Fruit fly (Drosophila melanogaster) whole organism, embryonic: ENCODE data around the gene CG34148.
A peak's percentile ranks its signal among the peaks of the same experiment; 100 is the strongest.

ENCODE experiments used
- Atf6 ChIP-seq: fragments of 200-800 bp; sonication (Bioruptor generic); IDR thresholded peaks from 2 replicates; pipeline ENCODE4 v1.3.6; 2022; ENCODE audit warnings: missing biosample characterization, missing genetic modification characterization
- BEAF-32 ChIP-seq: fragments of 200-800 bp; sonication (Bioruptor generic); optimal IDR thresholded peaks from 3 replicates; lab custom pipeline; 2017; ENCODE audit warnings: missing biosample characterization, missing genetic modification characterization, mild to moderate bottlenecking, moderate library complexity, missing genetic modification reagents
- CG10267 ChIP-seq: fragments of 200-800 bp; sonication (Bioruptor generic); optimal IDR thresholded peaks from 2 replicates; lab custom pipeline; 2018; ENCODE audit warnings: missing biosample characterization, mild to moderate bottlenecking, missing genetic modification characterization, moderate library complexity
- CG12155 ChIP-seq: fragments of 200-800 bp; sonication (Bioruptor generic); optimal IDR thresholded peaks from 3 replicates; lab custom pipeline; 2016; ENCODE audit warnings: missing biosample characterization, missing genetic modification characterization
- CG12391 ChIP-seq: fragments of 200-800 bp; sonication (Bioruptor generic); optimal IDR thresholded peaks from 3 replicates; lab custom pipeline; 2018; ENCODE audit warnings: missing biosample characterization, mild to moderate bottlenecking, missing genetic modification characterization, moderate library complexity
- CG12659 ChIP-seq: fragments of 200-800 bp; sonication (Bioruptor generic); optimal IDR thresholded peaks from 3 replicates; lab custom pipeline; 2017; ENCODE audit warnings: mild to moderate bottlenecking, missing biosample characterization, missing genetic modification reagents, missing genetic modification characterization
- CG13287 ChIP-seq: fragments of 200-800 bp; sonication (Bioruptor generic); IDR thresholded peaks from 2 replicates; pipeline ENCODE4 v1.3.6; 2022; ENCODE audit warnings: missing biosample characterization, missing genetic modification characterization; ENCODE audit not compliant: partially characterized antibody
- CG14050 ChIP-seq: fragments of 200-800 bp; sonication (Bioruptor generic); IDR thresholded peaks from 3 replicates; pipeline ENCODE4 v1.3.6; 2022; ENCODE audit warnings: missing biosample characterization, missing genetic modification characterization
- CG2889 ChIP-seq: fragments of 200-800 bp; sonication (Bioruptor generic); IDR thresholded peaks from 3 replicates; pipeline ENCODE4 v1.3.6; 2022; ENCODE audit warnings: missing biosample characterization, missing genetic modification characterization
- CG30020 ChIP-seq: fragments of 200-800 bp; optimal IDR thresholded peaks from 2 replicates; lab custom pipeline; 2019; ENCODE audit warnings: missing biosample characterization, mild to moderate bottlenecking, missing genetic modification characterization, moderate library complexity
- CG32532 ChIP-seq: fragments of 200-800 bp; sonication (Bioruptor generic); IDR thresholded peaks from 2 replicates; pipeline ENCODE4 v1.3.6; 2022; ENCODE audit warnings: missing biosample characterization, missing genetic modification characterization
- CG33557 ChIP-seq: fragments of 200-800 bp; sonication (Bioruptor generic); optimal IDR thresholded peaks from 2 replicates; lab custom pipeline; 2019; ENCODE audit warnings: missing biosample characterization, mild to moderate bottlenecking, missing genetic modification characterization, moderate library complexity
- CG5180 ChIP-seq: fragments of 200-800 bp; sonication (Bioruptor generic); optimal IDR thresholded peaks from 3 replicates; lab custom pipeline; 2017; ENCODE audit warnings: missing biosample characterization, missing genetic modification characterization, mild to moderate bottlenecking, moderate library complexity, missing genetic modification reagents
- CG5953 ChIP-seq: fragments of 200-800 bp; sonication (Bioruptor generic); IDR thresholded peaks from 2 replicates; pipeline ENCODE4 v1.3.6; 2022; ENCODE audit warnings: missing biosample characterization, missing genetic modification characterization
- CG6175 ChIP-seq: fragments of 200-800 bp; sonication (Bioruptor generic); IDR thresholded peaks from 3 replicates; pipeline ENCODE4 v1.3.6; 2022; ENCODE audit warnings: missing biosample characterization, missing genetic modification characterization
- CG7839 ChIP-seq: fragments of 200-800 bp; sonication (Bioruptor generic); optimal IDR thresholded peaks from 3 replicates; lab custom pipeline; 2018; ENCODE audit warnings: missing biosample characterization, mild to moderate bottlenecking, missing genetic modification characterization, moderate library complexity
- CG7928 ChIP-seq: fragments of 200-800 bp; sonication (Bioruptor generic); optimal IDR thresholded peaks from 2 replicates; lab custom pipeline; 2017; ENCODE audit warnings: missing biosample characterization, mild to moderate bottlenecking, missing genetic modification characterization
- CG9876 ChIP-seq: fragments of 200-800 bp; sonication (Bioruptor generic); optimal IDR thresholded peaks from 2 replicates; lab custom pipeline; 2016; ENCODE audit warnings: missing biosample characterization, missing genetic modification characterization
- Dip3 ChIP-seq: fragments of 200-800 bp; sonication (Bioruptor generic); optimal IDR thresholded peaks from 3 replicates; lab custom pipeline; 2016; ENCODE audit warnings: missing biosample characterization, missing genetic modification characterization
- Elba2 ChIP-seq: fragments of 200-800 bp; sonication (Bioruptor generic); optimal IDR thresholded peaks from 3 replicates; lab custom pipeline; 2016; ENCODE audit warnings: missing biosample characterization, missing genetic modification characterization
- HHEX ChIP-seq: fragments of 200-800 bp; sonication (Bioruptor generic); optimal IDR thresholded peaks from 3 replicates; lab custom pipeline; 2017; ENCODE audit warnings: missing biosample characterization, mild to moderate bottlenecking, missing genetic modification characterization, missing genetic modification reagents
- Hand ChIP-seq: fragments of 200-800 bp; sonication (Bioruptor generic); optimal IDR thresholded peaks from 2 replicates; lab custom pipeline; 2017; ENCODE audit warnings: mild to moderate bottlenecking, missing biosample characterization, missing genetic modification reagents, missing genetic modification characterization
- Lhr ChIP-seq: fragments of 200-800 bp; sonication (Bioruptor generic); optimal IDR thresholded peaks from 3 replicates; lab custom pipeline; 2017; ENCODE audit warnings: mild to moderate bottlenecking, missing biosample characterization, missing genetic modification reagents, missing genetic modification characterization
- MESR4 ChIP-seq: fragments of 200-800 bp; sonication (Bioruptor generic); optimal IDR thresholded peaks from 2 replicates; lab custom pipeline; 2018; ENCODE audit warnings: missing biosample characterization, mild to moderate bottlenecking, missing genetic modification characterization, moderate library complexity
- Mes4 ChIP-seq: fragments of 200-800 bp; sonication (Bioruptor generic); optimal IDR thresholded peaks from 2 replicates; lab custom pipeline; 2016; ENCODE audit warnings: missing biosample characterization, missing genetic modification characterization
- Neu2 ChIP-seq: fragments of 200-800 bp; sonication (Bioruptor generic); optimal IDR thresholded peaks from 3 replicates; lab custom pipeline; 2016; ENCODE audit warnings: missing biosample characterization, missing genetic modification characterization, borderline replicate concordance
- Pdp1 ChIP-seq, 2 experiments: fragments of 200-800 bp; sonication (Bioruptor generic); optimal IDR thresholded peaks; 3 replicates each; lab custom pipeline; 2016; ENCODE audit warnings: missing biosample characterization in 2 of 2, missing genetic modification characterization in 2 of 2, mild to moderate bottlenecking in 1 of 2, moderate library complexity in 1 of 2
- Poxn ChIP-seq: fragments of 200-800 bp; sonication (Bioruptor generic); IDR thresholded peaks from 2 replicates; pipeline ENCODE4 v1.3.6; 2022; ENCODE audit warnings: missing biosample characterization, missing genetic modification characterization
- aop ChIP-seq: fragments of 200-800 bp; sonication (Bioruptor generic); IDR thresholded peaks from 2 replicates; pipeline ENCODE4 v1.3.6; 2022; ENCODE audit warnings: missing biosample characterization, missing genetic modification characterization
- ash1 ChIP-seq: fragments of 200-800 bp; sonication (Bioruptor generic); optimal IDR thresholded peaks from 2 replicates; lab custom pipeline; 2018; ENCODE audit warnings: missing biosample characterization, mild to moderate bottlenecking, missing genetic modification characterization
- br ChIP-seq: fragments of >200 bp; optimal IDR thresholded peaks from 2 replicates; lab custom pipeline; 2017
- corto ChIP-seq: fragments of 200-800 bp; sonication (Bioruptor generic); optimal IDR thresholded peaks from 2 replicates; lab custom pipeline; 2016; ENCODE audit warnings: missing biosample characterization, mild to moderate bottlenecking, missing genetic modification characterization, moderate library complexity
- crol ChIP-seq: fragments of 200-800 bp; sonication (Bioruptor generic); IDR thresholded peaks from 2 replicates; pipeline ENCODE4 v1.3.6; 2022; ENCODE audit warnings: missing biosample characterization, missing genetic modification characterization
- crp ChIP-seq, 2 experiments: fragments of 200-800 bp; sonication (Bioruptor generic); optimal IDR thresholded peaks; 2 replicates in 1 of 2; 3 replicates in 1 of 2; lab custom pipeline; 2017; ENCODE audit warnings: missing biosample characterization in 2 of 2, missing genetic modification characterization in 2 of 2, mild to moderate bottlenecking in 1 of 2, moderate library complexity in 1 of 2
- dmrt11E ChIP-seq: fragments of 200-800 bp; sonication (Bioruptor generic); optimal IDR thresholded peaks from 3 replicates; lab custom pipeline; 2018; ENCODE audit warnings: missing biosample characterization, mild to moderate bottlenecking, missing genetic modification characterization, moderate library complexity
- en ChIP-seq: fragments of 200-800 bp; sonication (Bioruptor generic); optimal IDR thresholded peaks from 2 replicates; lab custom pipeline; 2016; ENCODE audit warnings: missing biosample characterization, missing genetic modification characterization
- gfzf ChIP-seq: fragments of 200-800 bp; sonication (Bioruptor generic); optimal IDR thresholded peaks from 2 replicates; lab custom pipeline; 2016; ENCODE audit warnings: missing biosample characterization, mild to moderate bottlenecking, missing genetic modification characterization, moderate library complexity
- gt ChIP-seq: fragments of 200-800 bp; sonication (Bioruptor generic); IDR thresholded peaks from 2 replicates; pipeline ENCODE4 v1.3.6; 2022; ENCODE audit warnings: missing biosample characterization, missing genetic modification characterization
- hbn ChIP-seq: fragments of 200-800 bp; sonication (Bioruptor generic); IDR thresholded peaks from 2 replicates; pipeline ENCODE4 v1.3.6; 2022; ENCODE audit warnings: missing biosample characterization, missing genetic modification characterization; ENCODE audit not compliant: partially characterized antibody
- lab ChIP-seq: fragments of 200-800 bp; sonication (Bioruptor generic); optimal IDR thresholded peaks from 3 replicates; lab custom pipeline; 2017; ENCODE audit warnings: missing biosample characterization, missing genetic modification characterization, mild to moderate bottlenecking, moderate library complexity, missing genetic modification reagents
- lov ChIP-seq, 2 experiments: fragments of 200-800 bp in 1 of 2; fragments of >200 bp in 1 of 2; sonication (Bioruptor generic) in 1 of 2; IDR thresholded peaks in 1 of 2; optimal IDR thresholded peaks in 1 of 2; 2 replicates in 1 of 2; 3 replicates in 1 of 2; pipeline versions ENCODE4 v1.3.6 to Lab custom; 2017 to 2022; ENCODE audit warnings: missing biosample characterization in 1 of 2, missing genetic modification characterization in 1 of 2
- pb ChIP-seq: fragments of 200-800 bp; sonication (Bioruptor generic); optimal IDR thresholded peaks from 3 replicates; lab custom pipeline; 2016; ENCODE audit warnings: missing biosample characterization, missing genetic modification characterization
- pfk ChIP-seq: fragments of 200-800 bp; sonication (Bioruptor generic); optimal IDR thresholded peaks from 2 replicates; lab custom pipeline; 2018; ENCODE audit warnings: missing biosample characterization, mild to moderate bottlenecking, missing genetic modification characterization, moderate library complexity
- prd ChIP-seq, 3 experiments: fragments of >200 bp in 2 of 3; fragments of 200-800 bp in 1 of 3; sonication (Bioruptor generic) in 1 of 3; optimal IDR thresholded peaks in 2 of 3; IDR thresholded peaks in 1 of 3; 2 replicates in 2 of 3; 3 replicates in 1 of 3; pipeline versions ENCODE4 v1.3.6 to Lab custom; 2017 to 2022; ENCODE audit warnings: missing biosample characterization in 1 of 3, missing genetic modification characterization in 1 of 3
- sc ChIP-seq, 3 experiments: fragments of >200 bp in 2 of 3; fragments of 200-800 bp in 1 of 3; sonication (Bioruptor generic) in 1 of 3; optimal IDR thresholded peaks; 2 replicates in 2 of 3; 3 replicates in 1 of 3; lab custom pipeline; 2017; ENCODE audit warnings: mild to moderate bottlenecking in 1 of 3, missing biosample characterization in 1 of 3, missing genetic modification characterization in 1 of 3, missing genetic modification reagents in 1 of 3
- sqz ChIP-seq: fragments of 200-800 bp; sonication (Bioruptor generic); optimal IDR thresholded peaks from 3 replicates; lab custom pipeline; 2018; ENCODE audit warnings: missing biosample characterization, mild to moderate bottlenecking, missing genetic modification characterization
- trh ChIP-seq: fragments of 200-800 bp; sonication (Bioruptor generic); optimal IDR thresholded peaks from 2 replicates; lab custom pipeline; 2016; ENCODE audit warnings: missing biosample characterization, missing genetic modification characterization
- twi ChIP-seq: fragments of 200-800 bp; optimal IDR thresholded peaks from 2 replicates; lab custom pipeline; 2019; ENCODE audit warnings: missing biosample characterization, mild to moderate bottlenecking, missing genetic modification characterization, moderate library complexity
- vvl ChIP-seq: fragments of 200-800 bp; sonication (Bioruptor generic); IDR thresholded peaks from 2 replicates; pipeline ENCODE4 v1.3.6; 2022; ENCODE audit warnings: missing biosample characterization, missing genetic modification characterization

Gene CG34148

DNA sequence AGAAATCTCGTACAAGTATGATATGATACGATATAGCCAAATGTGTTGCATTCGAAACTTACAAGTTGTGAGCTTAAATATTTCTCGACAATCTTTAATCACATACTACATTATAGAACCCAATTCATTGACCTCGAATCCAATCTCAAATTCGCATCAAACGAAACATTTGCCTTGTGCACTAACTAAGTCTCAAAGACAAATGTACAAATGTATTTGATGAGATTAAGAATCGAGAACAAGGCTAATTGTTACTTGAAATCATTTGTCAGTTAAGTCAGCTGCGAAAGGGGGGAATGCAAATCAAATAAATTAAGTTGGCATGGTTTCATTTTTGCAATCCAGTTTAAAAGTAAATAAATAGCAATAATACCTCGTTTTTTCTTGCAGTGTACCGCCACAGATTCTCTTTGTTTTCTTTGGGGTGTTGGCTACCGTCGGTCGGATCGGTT lies 40.0 kb downstream of the CG34148 start (continued):
- no peak for TF ChIP-seq gfzf (GFP tag; lab: Kevin White, UChicago)
- no peak for TF ChIP-seq pb (GFP tag; lab: Kevin White, UChicago)
- TF ChIP-seq CG6175 (GFP tag; lab: Robert Waterston, UW) = no peak
- no peak for TF ChIP-seq en
- no peak for TF ChIP-seq crp (GFP tag; optimal IDR thresholded peaks at IDR 0.05; lab: Kevin White, UChicago)
- no peak for TF ChIP-seq CG12155
- no peak for TF ChIP-seq CG9876 (GFP tag; lab: Kevin White, UChicago)
- TF ChIP-seq Mes4 = no peak
- no peak for TF ChIP-seq prd (optimal IDR thresholded peaks at IDR 0.05; lab: Kevin White, UChicago)
- TF ChIP-seq prd (GFP tag; IDR thresholded peaks at IDR 0.05; lab: Robert Waterston, UW) = no peak; the same call in 2 of the 3 replicates
- TF ChIP-seq twi (tag; lab: Kevin White, UChicago) = no peak
- no peak for TF ChIP-seq CG10267 (tag; lab: Kevin White, UChicago)
- TF ChIP-seq Poxn (GFP tag; lab: Robert Waterston, UW) = no peak
- TF ChIP-seq lab (GFP tag; lab: Kevin White, UChicago) = no peak
- TF ChIP-seq trh (GFP tag; lab: Kevin White, UChicago) = no peak
- TF ChIP-seq br (lab: Kevin White, UChicago) = no peak
- no peak for TF ChIP-seq CG14050
- no peak for TF ChIP-seq Lhr (GFP tag; lab: Kevin White, UChicago)
- TF ChIP-seq ash1 = no peak
- no peak for TF ChIP-seq CG5953 (GFP tag; lab: Robert Waterston, UW)
- no peak for TF ChIP-seq Atf6 (GFP tag; lab: Robert Waterston, UW)
- no peak for TF ChIP-seq gt
- TF ChIP-seq sqz (GFP tag; lab: Kevin White, UChicago) = no peak
- no peak for TF ChIP-seq CG5180 (GFP tag; lab: Kevin White, UChicago)
- TF ChIP-seq CG30020 (tag; lab: Kevin White, UChicago) = no peak
- no peak for TF ChIP-seq CG33557 (GFP tag; lab: Kevin White, UChicago)
- TF ChIP-seq MESR4 (GFP tag; lab: Kevin White, UChicago) = no peak
- no peak for TF ChIP-seq Dip3 (GFP tag; lab: Kevin White, UChicago)
- no peak for TF ChIP-seq CG2889 (GFP tag; lab: Robert Waterston, UW)
- TF ChIP-seq Elba2 = no peak
- no peak for TF ChIP-seq CG32532
- TF ChIP-seq dmrt11E = peak; percentile 16
- TF ChIP-seq Pdp1 (GFP tag; optimal IDR thresholded peaks at IDR 0.05; lab: Kevin White, UChicago) = peak; percentile 14 to 18
- TF ChIP-seq vvl (GFP tag; lab: Robert Waterston, UW) = peak; percentile 26; the same call in 1 of the 2 replicates
- TF ChIP-seq lov (optimal IDR thresholded peaks at IDR 0.05; lab: Kevin White, UChicago) = no peak
- TF ChIP-seq lov (GFP tag; IDR thresholded peaks at IDR 0.05; lab: Robert Waterston, UW) = no peak
- TF ChIP-seq CG12659 (GFP tag; lab: Kevin White, UChicago) = peak; percentile 17
- no peak for TF ChIP-seq aop (GFP tag; lab: Robert Waterston, UW)
- TF ChIP-seq pfk (GFP tag; lab: Kevin White, UChicago) = no peak
- TF ChIP-seq Hand (GFP tag; lab: Kevin White, UChicago) = no peak
- TF ChIP-seq corto (GFP tag; lab: Kevin White, UChicago) = no peak
- no peak for TF ChIP-seq hbn (GFP tag; lab: Robert Waterston, UW)
- no peak for TF ChIP-seq CG13287 (GFP tag; lab: Robert Waterston, UW)
- TF ChIP-seq CG7928 (GFP tag; lab: Kevin White, UChicago) = no peak
- peak; percentile 15 for TF ChIP-seq CG12391
- TF ChIP-seq CG7839 (tag; lab: Kevin White, UChicago) = peak; percentile 45
- TF ChIP-seq BEAF-32 (GFP tag; lab: Kevin White, UChicago) = no peak
- TF ChIP-seq Neu2 (GFP tag; lab: Kevin White, UChicago) = no peak
- no peak for TF ChIP-seq sc (optimal IDR thresholded peaks at IDR 0.05; lab: Kevin White, UChicago)
- TF ChIP-seq sc (GFP tag; optimal IDR thresholded peaks at IDR 0.05; lab: Kevin White, UChicago) = no peak
- no peak for TF ChIP-seq HHEX
- no peak for TF ChIP-seq crol
